Worm (Caenorhabditis elegans) whole organism, L4 larva: ENCODE data around the gene sph-1.
"Not testable (repeated sequence)": the region's sequence is repeated elsewhere in the genome, so short reads cannot be mapped to it uniquely, and the experiment has no call there.

Experiments used
- ama-1 ChIP-seq: fragments of 150-350 bp; optimal IDR thresholded peaks from 2 replicates; lab custom pipeline; 2014; ENCODE audit warnings: inconsistent platforms, mixed read lengths
- lsy-2 ChIP-seq, 2 experiments: fragments of 150-350 bp in 1 of 2; sonication (generic microtip) in 1 of 2; optimal IDR thresholded peaks; 2 replicates each; lab custom pipeline; 2014 to 2017; ENCODE audit warnings: missing biosample characterization in 2 of 2, missing genetic modification characterization in 2 of 2
- nhr-102 ChIP-seq: sonication (generic microtip); optimal IDR thresholded peaks from 2 replicates; lab custom pipeline; 2016; ENCODE audit warnings: mild to moderate bottlenecking, missing genetic modification characterization, moderate library complexity, missing compliant biosample characterization
- nhr-76 ChIP-seq: fragments of 150-350 bp; optimal IDR thresholded peaks from 2 replicates; lab custom pipeline; 2014; ENCODE audit warnings: missing biosample characterization, missing genetic modification characterization
- unc-62 ChIP-seq, 3 experiments: fragments of 150-350 bp in 1 of 3; sonication (generic microtip); optimal IDR thresholded peaks in 2 of 3; peaks in 1 of 3; 1 replicate in 1 of 3; 2 replicates in 2 of 3; lab custom pipeline; 2014 to 2017; ENCODE audit warnings: missing biosample characterization in 3 of 3, missing genetic modification characterization in 3 of 3, missing genetic modification reagents in 3 of 3, missing genotype in 1 of 3

DNA sequence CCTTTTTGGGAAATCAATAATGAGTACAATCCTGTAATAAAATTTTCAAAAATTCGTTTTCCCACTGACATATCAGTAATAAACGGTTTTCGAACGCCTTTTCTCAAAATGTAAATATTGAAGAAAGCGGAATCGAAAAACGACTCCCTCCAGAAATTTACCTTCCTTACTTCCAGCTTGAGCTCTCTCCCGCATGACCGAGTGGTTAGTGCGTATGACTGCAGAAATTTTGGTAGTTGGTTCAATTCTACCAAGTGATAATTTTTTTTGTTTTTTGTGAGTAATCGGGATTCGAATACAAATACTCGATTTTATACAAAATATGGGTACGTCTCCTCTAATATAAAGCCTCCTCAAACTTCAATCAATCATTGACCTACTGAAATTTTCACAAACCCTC is 9.8 kb downstream of the sph-1 start:
- TF ChIP-seq ama-1 (lab: Kevin White, UChicago); nhr-102; lsy-2 (tag; optimal IDR thresholded peaks at IDR 0.05; lab: Kevin White, UChicago); nhr-76; unc-62 (GFP tag; optimal IDR thresholded peaks at IDR 0.05 in 1 of 2; lab: Kevin White, UChicago); unc-62 (tag; optimal IDR thresholded peaks at IDR 0.05; lab: Kevin White, UChicago): not testable (repeated sequence)
